Worm (Caenorhabditis elegans) whole organism, L4 larva: ENCODE data around the gene afmd-2.

Experiments used
- ceh-82 ChIP-seq: sonication (generic microtip); optimal IDR thresholded peaks from 2 replicates; lab custom pipeline; 2017; ENCODE audit warnings: missing biosample characterization, missing genetic modification characterization
- daf-16 ChIP-seq, 3 experiments: sonication (generic microtip); optimal IDR thresholded peaks; 2 replicates each; lab custom pipeline; 2016 to 2017; ENCODE audit warnings: missing genetic modification characterization in 3 of 3, missing genetic modification reagents in 3 of 3, mild to moderate bottlenecking in 2 of 3, missing compliant biosample characterization in 2 of 3, missing biosample characterization in 1 of 3, moderate library complexity in 1 of 3
- egl-27 ChIP-seq: sonication (generic microtip); optimal IDR thresholded peaks from 3 replicates; lab custom pipeline; 2017; ENCODE audit warnings: missing biosample characterization, missing genetic modification reagents, missing genetic modification characterization
- jun-1 ChIP-seq: fragments of 150-350 bp; optimal IDR thresholded peaks from 2 replicates; lab custom pipeline; 2014; ENCODE audit warnings: missing biosample characterization, missing genetic modification reagents, missing genetic modification characterization
- lin-1 ChIP-seq: fragments of 200-800 bp; sonication (Bioruptor generic); IDR thresholded peaks from 2 replicates; pipeline ENCODE4 v1.3.6; 2022; ENCODE audit warnings: missing genetic modification reagents, missing genetic modification characterization, missing compliant biosample characterization
- mdl-1 ChIP-seq, 2 experiments: fragments of 150-350 bp in 1 of 2; sonication (generic microtip) in 1 of 2; optimal IDR thresholded peaks; 2 replicates each; lab custom pipeline; 2014 to 2017; ENCODE audit warnings: missing biosample characterization in 2 of 2, missing genetic modification characterization in 2 of 2
- nhr-237 ChIP-seq: sonication (generic microtip); optimal IDR thresholded peaks from 2 replicates; lab custom pipeline; 2017; ENCODE audit warnings: missing biosample characterization, missing genetic modification characterization
- pha-4 ChIP-seq, 2 experiments: fragments of 150-350 bp in 1 of 2; fragments of 200-800 bp in 1 of 2; sonication (Bioruptor generic) in 1 of 2; IDR thresholded peaks in 1 of 2; optimal IDR thresholded peaks in 1 of 2; 2 replicates each; pipeline versions ENCODE4 v1.3.6 to Lab custom; 2014 to 2022; ENCODE audit warnings: missing genetic modification characterization in 2 of 2, missing genetic modification reagents in 2 of 2, missing biosample characterization in 1 of 2, missing compliant biosample characterization in 1 of 2
- unc-62 ChIP-seq, 3 experiments: fragments of 150-350 bp in 1 of 3; sonication (generic microtip); optimal IDR thresholded peaks in 2 of 3; peaks in 1 of 3; 1 replicate in 1 of 3; 2 replicates in 2 of 3; lab custom pipeline; 2014 to 2017; ENCODE audit warnings: missing biosample characterization in 3 of 3, missing genetic modification characterization in 3 of 3, missing genetic modification reagents in 3 of 3, missing genotype in 1 of 3
- ztf-11 ChIP-seq: fragments of 150-350 bp; optimal IDR thresholded peaks from 2 replicates; lab custom pipeline; 2014; ENCODE audit warnings: missing biosample characterization, missing genetic modification characterization

ce11 chrIV:13493719-13494118 is 15.3 kb upstream of the afmd-2 start:
- TF ChIP-seq egl-27 (no peak), ztf-11 (tag; lab: Kevin White, UChicago) (no peak), daf-16 (GFP tag; optimal IDR thresholded peaks at IDR 0.05; lab: Kevin White, UChicago) (no peak), daf-16 (tag; optimal IDR thresholded peaks at IDR 0.05; lab: Kevin White, UChicago) (no peak), nhr-237 (no peak), lin-1 (GFP tag; lab: Robert Waterston, UW) (no peak), jun-1 (no peak), ceh-82 (tag; lab: Kevin White, UChicago) (no peak), pha-4 (GFP tag; IDR thresholded peaks at IDR 0.05; lab: Robert Waterston, UW) (no peak), pha-4 (tag; optimal IDR thresholded peaks at IDR 0.05; lab: Kevin White, UChicago) (no peak), unc-62 (GFP tag; optimal IDR thresholded peaks at IDR 0.05 in 1 of 2; lab: Kevin White, UChicago) (no peak), unc-62 (tag; optimal IDR thresholded peaks at IDR 0.05; lab: Kevin White, UChicago) (no peak), mdl-1 (tag; optimal IDR thresholded peaks at IDR 0.05; lab: Kevin White, UChicago) (no peak)
